Worm (Caenorhabditis elegans) whole organism, late embryonic: ENCODE measurements around the gene F48F7.6.

Experiments used
- C08G9.2 ChIP-seq: sonication (generic microtip); optimal IDR thresholded peaks from 2 replicates; lab custom pipeline; 2016; ENCODE audit warnings: mild to moderate bottlenecking, missing genetic modification characterization, moderate library complexity, missing compliant biosample characterization
- C38D4.7 ChIP-seq: fragments of 200-800 bp; sonication (Bioruptor generic); optimal IDR thresholded peaks from 2 replicates; lab custom pipeline; 2018; ENCODE audit warnings: mild to moderate bottlenecking, missing genetic modification characterization, moderate library complexity, missing compliant biosample characterization
- K02D7.2 ChIP-seq: sonication (generic microtip); optimal IDR thresholded peaks from 2 replicates; lab custom pipeline; 2017; ENCODE audit warnings: mild to moderate bottlenecking, missing genetic modification characterization, missing compliant biosample characterization
- K09A11.1 ChIP-seq: sonication (generic microtip); optimal IDR thresholded peaks from 2 replicates; lab custom pipeline; 2017; ENCODE audit warnings: antibody characterized with exemption, mild to moderate bottlenecking, missing genetic modification characterization, missing compliant biosample characterization; ENCODE audit not compliant: insufficient read depth
- T23F11.4 ChIP-seq: fragments of 200-800 bp; sonication (Bioruptor generic); optimal IDR thresholded peaks from 2 replicates; lab custom pipeline; 2018; ENCODE audit warnings: mild to moderate bottlenecking, missing genetic modification characterization, missing compliant biosample characterization
- Y22D7AL.16 ChIP-seq: sonication (generic microtip); optimal IDR thresholded peaks from 2 replicates; lab custom pipeline; 2016; ENCODE audit warnings: missing genetic modification characterization, missing compliant biosample characterization
- ahr-1 ChIP-seq: sonication (generic microtip); optimal IDR thresholded peaks from 2 replicates; lab custom pipeline; 2016; ENCODE audit warnings: missing genetic modification characterization, missing compliant biosample characterization
- ama-1 ChIP-seq: fragments of 150-350 bp; optimal IDR thresholded peaks from 2 replicates; lab custom pipeline; 2014
- ceh-14 ChIP-seq: sonication (generic microtip); optimal IDR thresholded peaks from 2 replicates; lab custom pipeline; 2016; ENCODE audit warnings: missing genotype, missing genetic modification characterization, missing compliant biosample characterization
- ceh-18 ChIP-seq: sonication (generic microtip); optimal IDR thresholded peaks from 2 replicates; lab custom pipeline; 2016; ENCODE audit warnings: missing genetic modification characterization, missing compliant biosample characterization
- ceh-19 ChIP-seq: fragments of 200-800 bp; sonication (Bioruptor generic); optimal IDR thresholded peaks from 2 replicates; lab custom pipeline; 2018; ENCODE audit warnings: mild to moderate bottlenecking, missing genetic modification characterization, missing compliant biosample characterization
- ceh-22 ChIP-seq: sonication (generic microtip); optimal IDR thresholded peaks from 2 replicates; lab custom pipeline; 2017; ENCODE audit warnings: missing biosample characterization, missing genetic modification characterization
- ceh-31 ChIP-seq: sonication (generic microtip); optimal IDR thresholded peaks from 2 replicates; lab custom pipeline; 2016; ENCODE audit warnings: missing genetic modification characterization, missing compliant biosample characterization
- ceh-34 ChIP-seq: sonication (generic microtip); optimal IDR thresholded peaks from 2 replicates; lab custom pipeline; 2016; ENCODE audit warnings: mild to moderate bottlenecking, missing genetic modification characterization, missing compliant biosample characterization
- ceh-45 ChIP-seq: fragments of 200-800 bp; sonication (Bioruptor generic); IDR thresholded peaks from 2 replicates; pipeline ENCODE4 v1.3.6; 2022; ENCODE audit warnings: missing genetic modification reagents, missing genetic modification characterization, missing compliant biosample characterization
- ceh-9 ChIP-seq: sonication (generic microtip); optimal IDR thresholded peaks from 2 replicates; lab custom pipeline; 2016; ENCODE audit warnings: mild to moderate bottlenecking, missing genetic modification characterization, inconsistent platforms, missing compliant biosample characterization
- che-1 ChIP-seq: sonication (generic microtip); optimal IDR thresholded peaks from 2 replicates; lab custom pipeline; 2016; ENCODE audit warnings: mild to moderate bottlenecking, missing genetic modification characterization, missing compliant biosample characterization
- dmd-4 ChIP-seq: sonication (generic microtip); optimal IDR thresholded peaks from 2 replicates; lab custom pipeline; 2016; ENCODE audit warnings: borderline replicate concordance, missing genetic modification characterization, missing compliant biosample characterization
- elt-2 ChIP-seq: sonication (generic microtip); optimal IDR thresholded peaks from 2 replicates; lab custom pipeline; 2016; ENCODE audit warnings: missing genetic modification reagents, missing genetic modification characterization, missing compliant biosample characterization
- ets-4 ChIP-seq: sonication (generic microtip); optimal IDR thresholded peaks from 2 replicates; lab custom pipeline; 2016; ENCODE audit warnings: missing genetic modification characterization, missing compliant biosample characterization
- fkh-10 ChIP-seq: fragments of 150-350 bp; optimal IDR thresholded peaks from 2 replicates; lab custom pipeline; 2014; ENCODE audit warnings: missing biosample characterization, missing genetic modification reagents, missing genetic modification characterization
- fkh-6 ChIP-seq: sonication (generic microtip); optimal IDR thresholded peaks from 2 replicates; lab custom pipeline; 2016; ENCODE audit warnings: missing genetic modification characterization, missing compliant biosample characterization
- hlh-13 ChIP-seq: fragments of 200-800 bp; sonication (Bioruptor generic); optimal IDR thresholded peaks from 2 replicates; lab custom pipeline; 2018; ENCODE audit warnings: mild to moderate bottlenecking, missing genetic modification characterization, missing compliant biosample characterization
- hlh-15 ChIP-seq: sonication (generic microtip); optimal IDR thresholded peaks from 2 replicates; lab custom pipeline; 2016; ENCODE audit warnings: missing genetic modification characterization, missing compliant biosample characterization
- hlh-30 ChIP-seq: sonication (generic microtip); optimal IDR thresholded peaks from 2 replicates; lab custom pipeline; 2017; ENCODE audit warnings: antibody characterized with exemption, missing genetic modification characterization, missing compliant biosample characterization; ENCODE audit not compliant: insufficient read depth
- hlh-6 ChIP-seq: sonication (generic microtip); optimal IDR thresholded peaks from 2 replicates; lab custom pipeline; 2016; ENCODE audit warnings: missing genotype, missing genetic modification characterization, missing compliant biosample characterization
- lin-11 ChIP-seq: fragments of 200-800 bp; sonication (Bioruptor generic); optimal IDR thresholded peaks from 2 replicates; lab custom pipeline; 2018; ENCODE audit warnings: mild to moderate bottlenecking, missing genetic modification characterization, missing compliant biosample characterization
- mec-3 ChIP-seq: sonication (generic microtip); optimal IDR thresholded peaks from 2 replicates; lab custom pipeline; 2016; ENCODE audit warnings: borderline replicate concordance, missing genetic modification characterization, missing compliant biosample characterization
- nfya-1 ChIP-seq: sonication (generic microtip); optimal IDR thresholded peaks from 2 replicates; lab custom pipeline; 2017; ENCODE audit warnings: missing genetic modification characterization, mild to moderate bottlenecking, missing compliant biosample characterization, antibody characterized with exemption, moderate library complexity
- npax-4 ChIP-seq: sonication (generic microtip); optimal IDR thresholded peaks from 2 replicates; lab custom pipeline; 2016; ENCODE audit warnings: missing genetic modification characterization, missing compliant biosample characterization
- pag-3 ChIP-seq: sonication (generic microtip); optimal IDR thresholded peaks from 2 replicates; lab custom pipeline; 2016; ENCODE audit warnings: missing compliant biosample characterization, missing genetic modification characterization, borderline replicate concordance
- pax-1 ChIP-seq: fragments of 150-350 bp; optimal IDR thresholded peaks from 2 replicates; lab custom pipeline; 2014; ENCODE audit warnings: missing biosample characterization, missing genetic modification characterization
- pha-4 ChIP-seq: fragments of 150-350 bp; optimal IDR thresholded peaks from 2 replicates; lab custom pipeline; 2018; ENCODE audit warnings: missing biosample characterization, missing genetic modification reagents, missing genetic modification characterization
- ref-2 ChIP-seq: sonication (generic microtip); optimal IDR thresholded peaks from 2 replicates; lab custom pipeline; 2016; ENCODE audit warnings: missing genetic modification characterization, missing compliant biosample characterization
- sdc-2 ChIP-seq: sonication (generic microtip); optimal IDR thresholded peaks from 2 replicates; lab custom pipeline; 2016; ENCODE audit warnings: missing genotype, missing genetic modification characterization, missing compliant biosample characterization
- sox-2 ChIP-seq: fragments of 200-800 bp; sonication (Bioruptor generic); IDR thresholded peaks from 2 replicates; pipeline ENCODE4 v1.3.6; 2022; ENCODE audit warnings: missing genetic modification reagents, missing genetic modification characterization, missing compliant biosample characterization
- sox-4 ChIP-seq: sonication (generic microtip); optimal IDR thresholded peaks from 2 replicates; lab custom pipeline; 2017; ENCODE audit warnings: mild to moderate bottlenecking, missing genetic modification characterization, inconsistent platforms, missing compliant biosample characterization
- syd-9 ChIP-seq: sonication (generic microtip); optimal IDR thresholded peaks from 2 replicates; lab custom pipeline; 2016; ENCODE audit warnings: mild to moderate bottlenecking, missing genetic modification characterization, moderate library complexity, missing compliant biosample characterization
- tbx-2 ChIP-seq: sonication (generic microtip); optimal IDR thresholded peaks from 2 replicates; lab custom pipeline; 2016; ENCODE audit warnings: missing genetic modification characterization, missing compliant biosample characterization
- unc-42 ChIP-seq: sonication (generic microtip); optimal IDR thresholded peaks from 2 replicates; lab custom pipeline; 2016; ENCODE audit warnings: missing genotype, missing genetic modification characterization, missing compliant biosample characterization
- unc-55 ChIP-seq: sonication (generic microtip); optimal IDR thresholded peaks from 2 replicates; lab custom pipeline; 2017; ENCODE audit warnings: missing biosample characterization, missing genetic modification reagents, missing genetic modification characterization
- unc-86 ChIP-seq: sonication (generic microtip); optimal IDR thresholded peaks from 2 replicates; lab custom pipeline; 2016; ENCODE audit warnings: missing genetic modification characterization, missing compliant biosample characterization

F48F7.6 gene

ce11 chrX:13945524-13945923, 32.1 kb upstream of the F48F7.6 start (continued):
- TF ChIP-seq hlh-13 (GFP tag; lab: Kevin White, UChicago) (no peak), ahr-1 (tag; lab: Kevin White, UChicago) (no peak), mec-3 (no peak), pag-3 (tag; lab: Kevin White, UChicago) (no peak), Y22D7AL.16 (no peak), fkh-10 (no peak), pax-1 (tag; lab: Kevin White, UChicago) (no peak), sdc-2 (peak; percentile 52), ceh-31 (tag; lab: Kevin White, UChicago) (peak; percentile 68)

- TF ChIP-seq mec-3 (no peak), C38D4.7 (no peak), elt-2 (peak; percentile 53)
Observed at ce11 chrX:13946693-13947583, 30.7 kb upstream of the F48F7.6 start.

ce11 chrX:13948167-13948566, 29.5 kb upstream of the F48F7.6 start:
- no peak for TF ChIP-seq ama-1 (lab: Kevin White, UChicago)
- TF ChIP-seq tbx-2 (tag; lab: Kevin White, UChicago) = peak; percentile 41
- TF ChIP-seq fkh-6 (tag; lab: Kevin White, UChicago) = no peak
- no peak for TF ChIP-seq ceh-19
- no peak for TF ChIP-seq ahr-1 (tag; lab: Kevin White, UChicago)
- no peak for TF ChIP-seq hlh-30 (tag; lab: Kevin White, UChicago)
- TF ChIP-seq unc-55 = peak; percentile 18
- TF ChIP-seq sox-4 (tag; lab: Kevin White, UChicago) = no peak
- peak; percentile 25 for TF ChIP-seq syd-9 (tag; lab: Kevin White, UChicago)
- TF ChIP-seq K09A11.1 = no peak
- TF ChIP-seq unc-42 (tag; lab: Kevin White, UChicago) = peak; percentile 18
- no peak for TF ChIP-seq hlh-6 (tag; lab: Kevin White, UChicago)
- peak; percentile 23 for TF ChIP-seq ref-2
- peak; percentile 39 for TF ChIP-seq nfya-1 (tag; lab: Kevin White, UChicago)
- TF ChIP-seq ceh-18 (tag; lab: Kevin White, UChicago) = no peak
- peak; percentile 53 for TF ChIP-seq sdc-2
- TF ChIP-seq mec-3 = no peak
- TF ChIP-seq ceh-31 (tag; lab: Kevin White, UChicago) = peak; percentile 59
- TF ChIP-seq pag-3 (tag; lab: Kevin White, UChicago) = no peak
- TF ChIP-seq pha-4 (tag; lab: Kevin White, UChicago) = no peak

ce11 chrX:13948810-13949209, 28.8 kb upstream of the F48F7.6 start, which contains the start of gene alg-1:
Gene alg-1, plus strand, starts transcription at chrX:13949110.
- TF ChIP-seq hlh-15 = no peak
- TF ChIP-seq K02D7.2 (tag; lab: Kevin White, UChicago) = no peak
- no peak for TF ChIP-seq lin-11 (tag; lab: Kevin White, UChicago)
- TF ChIP-seq hlh-13 (GFP tag; lab: Kevin White, UChicago) = no peak
- TF ChIP-seq dmd-4 (tag; lab: Kevin White, UChicago) = no peak
- TF ChIP-seq sox-2 (GFP tag; lab: Robert Waterston, UW) = no peak

- no peak for TF ChIP-seq che-1
- no peak for TF ChIP-seq ets-4 (tag; lab: Kevin White, UChicago)
- peak; percentile 56 for TF ChIP-seq ceh-34
- TF ChIP-seq ceh-31 (tag; lab: Kevin White, UChicago) = peak; percentile 66
- peak; percentile 28 for TF ChIP-seq sox-2 (GFP tag; lab: Robert Waterston, UW)
- TF ChIP-seq sdc-2 = peak; percentile 39
- no peak for TF ChIP-seq pha-4 (tag; lab: Kevin White, UChicago)
- no peak for TF ChIP-seq npax-4 (tag; lab: Kevin White, UChicago)
- no peak for TF ChIP-seq ceh-14 (tag; lab: Kevin White, UChicago)
- peak; percentile 4 for TF ChIP-seq T23F11.4 (GFP tag; lab: Kevin White, UChicago)
- TF ChIP-seq ceh-22 = peak; percentile 45
- no peak for TF ChIP-seq sox-4 (tag; lab: Kevin White, UChicago)
- no peak for TF ChIP-seq C38D4.7
- TF ChIP-seq C08G9.2 (tag; lab: Kevin White, UChicago) = peak; percentile 14
- no peak for TF ChIP-seq K09A11.1
- TF ChIP-seq pag-3 (tag; lab: Kevin White, UChicago) = no peak
- TF ChIP-seq ceh-45 = no peak
- TF ChIP-seq ceh-9 (tag; lab: Kevin White, UChicago) = no peak
- no peak for TF ChIP-seq unc-86
Observed at ce11 chrX:13950620-13951152, 26.9 kb upstream of the F48F7.6 start.
